Worm (Caenorhabditis elegans) whole organism, late embryonic: ENCODE results near the gene K02A6.3.

Source experiments
- C08G9.2 ChIP-seq: sonication (generic microtip); optimal IDR thresholded peaks from 2 replicates; lab custom pipeline; 2016; ENCODE audit warnings: mild to moderate bottlenecking, missing genetic modification characterization, moderate library complexity, missing compliant biosample characterization
- F13H6.1 ChIP-seq: sonication (generic microtip); optimal IDR thresholded peaks from 2 replicates; lab custom pipeline; 2016; ENCODE audit warnings: missing genetic modification characterization, missing compliant biosample characterization
- K02D7.2 ChIP-seq: sonication (generic microtip); optimal IDR thresholded peaks from 2 replicates; lab custom pipeline; 2017; ENCODE audit warnings: mild to moderate bottlenecking, missing genetic modification characterization, missing compliant biosample characterization
- K09A11.1 ChIP-seq: sonication (generic microtip); optimal IDR thresholded peaks from 2 replicates; lab custom pipeline; 2017; ENCODE audit warnings: antibody characterized with exemption, mild to moderate bottlenecking, missing genetic modification characterization, missing compliant biosample characterization; ENCODE audit not compliant: insufficient read depth
- T23F11.4 ChIP-seq: fragments of 200-800 bp; sonication (Bioruptor generic); optimal IDR thresholded peaks from 2 replicates; lab custom pipeline; 2018; ENCODE audit warnings: mild to moderate bottlenecking, missing genetic modification characterization, missing compliant biosample characterization
- Y22D7AL.16 ChIP-seq: sonication (generic microtip); optimal IDR thresholded peaks from 2 replicates; lab custom pipeline; 2016; ENCODE audit warnings: missing genetic modification characterization, missing compliant biosample characterization
- ama-1 ChIP-seq: fragments of 150-350 bp; optimal IDR thresholded peaks from 2 replicates; lab custom pipeline; 2014
- ceh-18 ChIP-seq: sonication (generic microtip); optimal IDR thresholded peaks from 2 replicates; lab custom pipeline; 2016; ENCODE audit warnings: missing genetic modification characterization, missing compliant biosample characterization
- ceh-2 ChIP-seq: sonication (generic microtip); optimal IDR thresholded peaks from 2 replicates; lab custom pipeline; 2016; ENCODE audit warnings: missing genotype, missing genetic modification characterization, missing compliant biosample characterization
- ceh-24 ChIP-seq: sonication (generic microtip); optimal IDR thresholded peaks from 2 replicates; lab custom pipeline; 2016; ENCODE audit warnings: mild to moderate bottlenecking, missing genetic modification characterization, missing compliant biosample characterization
- ceh-31 ChIP-seq: sonication (generic microtip); optimal IDR thresholded peaks from 2 replicates; lab custom pipeline; 2016; ENCODE audit warnings: missing genetic modification characterization, missing compliant biosample characterization
- ceh-34 ChIP-seq: sonication (generic microtip); optimal IDR thresholded peaks from 2 replicates; lab custom pipeline; 2016; ENCODE audit warnings: mild to moderate bottlenecking, missing genetic modification characterization, missing compliant biosample characterization
- ceh-45 ChIP-seq: fragments of 200-800 bp; sonication (Bioruptor generic); IDR thresholded peaks from 2 replicates; pipeline ENCODE4 v1.3.6; 2022; ENCODE audit warnings: missing genetic modification reagents, missing genetic modification characterization, missing compliant biosample characterization
- ceh-48 ChIP-seq: sonication (generic microtip); optimal IDR thresholded peaks from 2 replicates; lab custom pipeline; 2016; ENCODE audit warnings: missing genetic modification characterization, inconsistent platforms, missing compliant biosample characterization
- ceh-6 ChIP-seq: fragments of 200-800 bp; sonication (Bioruptor generic); optimal IDR thresholded peaks from 2 replicates; lab custom pipeline; 2018; ENCODE audit warnings: mild to moderate bottlenecking, missing genetic modification characterization, missing compliant biosample characterization
- che-1 ChIP-seq: sonication (generic microtip); optimal IDR thresholded peaks from 2 replicates; lab custom pipeline; 2016; ENCODE audit warnings: mild to moderate bottlenecking, missing genetic modification characterization, missing compliant biosample characterization
- dmd-4 ChIP-seq: sonication (generic microtip); optimal IDR thresholded peaks from 2 replicates; lab custom pipeline; 2016; ENCODE audit warnings: borderline replicate concordance, missing genetic modification characterization, missing compliant biosample characterization
- dve-1 ChIP-seq: sonication (generic microtip); optimal IDR thresholded peaks from 2 replicates; lab custom pipeline; 2017; ENCODE audit warnings: antibody characterized with exemption, mild to moderate bottlenecking, missing genetic modification characterization, missing compliant biosample characterization
- elt-2 ChIP-seq: sonication (generic microtip); optimal IDR thresholded peaks from 2 replicates; lab custom pipeline; 2016; ENCODE audit warnings: missing genetic modification reagents, missing genetic modification characterization, missing compliant biosample characterization
- elt-4 ChIP-seq: sonication (generic microtip); optimal IDR thresholded peaks from 2 replicates; lab custom pipeline; 2016; ENCODE audit warnings: missing genetic modification characterization, missing compliant biosample characterization
- fkh-10 ChIP-seq: fragments of 150-350 bp; optimal IDR thresholded peaks from 2 replicates; lab custom pipeline; 2014; ENCODE audit warnings: missing biosample characterization, missing genetic modification reagents, missing genetic modification characterization
- fkh-6 ChIP-seq: sonication (generic microtip); optimal IDR thresholded peaks from 2 replicates; lab custom pipeline; 2016; ENCODE audit warnings: missing genetic modification characterization, missing compliant biosample characterization
- hlh-15 ChIP-seq: sonication (generic microtip); optimal IDR thresholded peaks from 2 replicates; lab custom pipeline; 2016; ENCODE audit warnings: missing genetic modification characterization, missing compliant biosample characterization
- hlh-30 ChIP-seq: sonication (generic microtip); optimal IDR thresholded peaks from 2 replicates; lab custom pipeline; 2017; ENCODE audit warnings: antibody characterized with exemption, missing genetic modification characterization, missing compliant biosample characterization; ENCODE audit not compliant: insufficient read depth
- hlh-6 ChIP-seq: sonication (generic microtip); optimal IDR thresholded peaks from 2 replicates; lab custom pipeline; 2016; ENCODE audit warnings: missing genotype, missing genetic modification characterization, missing compliant biosample characterization
- hlh-8 ChIP-seq: sonication (generic microtip); optimal IDR thresholded peaks from 2 replicates; lab custom pipeline; 2016; ENCODE audit warnings: missing genotype, missing genetic modification characterization, missing compliant biosample characterization
- lin-11 ChIP-seq: fragments of 200-800 bp; sonication (Bioruptor generic); optimal IDR thresholded peaks from 2 replicates; lab custom pipeline; 2018; ENCODE audit warnings: mild to moderate bottlenecking, missing genetic modification characterization, missing compliant biosample characterization
- nfya-1 ChIP-seq: sonication (generic microtip); optimal IDR thresholded peaks from 2 replicates; lab custom pipeline; 2017; ENCODE audit warnings: missing genetic modification characterization, mild to moderate bottlenecking, missing compliant biosample characterization, antibody characterized with exemption, moderate library complexity
- nhr-11 ChIP-seq: fragments of 150-350 bp; optimal IDR thresholded peaks from 2 replicates; lab custom pipeline; 2014; ENCODE audit warnings: missing biosample characterization, missing genetic modification characterization
- nhr-232 ChIP-seq: sonication (generic microtip); optimal IDR thresholded peaks from 2 replicates; lab custom pipeline; 2016; ENCODE audit warnings: missing genetic modification characterization, missing compliant biosample characterization
- npax-4 ChIP-seq: sonication (generic microtip); optimal IDR thresholded peaks from 2 replicates; lab custom pipeline; 2016; ENCODE audit warnings: missing genetic modification characterization, missing compliant biosample characterization
- pat-9 ChIP-seq: fragments of 200-800 bp; sonication (Bioruptor generic); optimal IDR thresholded peaks from 2 replicates; lab custom pipeline; 2018; ENCODE audit warnings: mild to moderate bottlenecking, missing genetic modification characterization, moderate library complexity, missing compliant biosample characterization
- pax-1 ChIP-seq: fragments of 150-350 bp; optimal IDR thresholded peaks from 2 replicates; lab custom pipeline; 2014; ENCODE audit warnings: missing biosample characterization, missing genetic modification characterization
- pha-2 ChIP-seq: sonication (generic microtip); optimal IDR thresholded peaks from 2 replicates; lab custom pipeline; 2017; ENCODE audit warnings: mild to moderate bottlenecking, missing genetic modification characterization, missing compliant biosample characterization
- pha-4 ChIP-seq: fragments of 150-350 bp; optimal IDR thresholded peaks from 2 replicates; lab custom pipeline; 2018; ENCODE audit warnings: missing biosample characterization, missing genetic modification reagents, missing genetic modification characterization
- pqm-1 ChIP-seq: sonication (generic microtip); optimal IDR thresholded peaks from 2 replicates; lab custom pipeline; 2016; ENCODE audit warnings: missing genetic modification characterization, missing compliant biosample characterization
- pros-1 ChIP-seq: fragments of 150-350 bp; optimal IDR thresholded peaks from 2 replicates; lab custom pipeline; 2014; ENCODE audit warnings: missing biosample characterization, missing genetic modification reagents, missing genetic modification characterization
- ref-2 ChIP-seq: sonication (generic microtip); optimal IDR thresholded peaks from 2 replicates; lab custom pipeline; 2016; ENCODE audit warnings: missing genetic modification characterization, missing compliant biosample characterization
- rnt-1 ChIP-seq: sonication (generic microtip); optimal IDR thresholded peaks from 2 replicates; lab custom pipeline; 2016; ENCODE audit warnings: missing genetic modification characterization, missing compliant biosample characterization
- sdc-2 ChIP-seq: sonication (generic microtip); optimal IDR thresholded peaks from 2 replicates; lab custom pipeline; 2016; ENCODE audit warnings: missing genotype, missing genetic modification characterization, missing compliant biosample characterization
- syd-9 ChIP-seq: sonication (generic microtip); optimal IDR thresholded peaks from 2 replicates; lab custom pipeline; 2016; ENCODE audit warnings: mild to moderate bottlenecking, missing genetic modification characterization, moderate library complexity, missing compliant biosample characterization
- tbx-2 ChIP-seq: sonication (generic microtip); optimal IDR thresholded peaks from 2 replicates; lab custom pipeline; 2016; ENCODE audit warnings: missing genetic modification characterization, missing compliant biosample characterization
- tbx-7 ChIP-seq: sonication (generic microtip); optimal IDR thresholded peaks from 2 replicates; lab custom pipeline; 2016; ENCODE audit warnings: missing genotype, missing genetic modification characterization, missing compliant biosample characterization
- ttx-3 ChIP-seq: sonication (generic microtip); optimal IDR thresholded peaks from 2 replicates; lab custom pipeline; 2016; ENCODE audit warnings: missing genetic modification reagents, missing genetic modification characterization, missing compliant biosample characterization
- unc-3 ChIP-seq, 2 experiments: fragments of 200-800 bp in 1 of 2; sonication (Bioruptor generic) in 1 of 2; sonication (generic microtip) in 1 of 2; conservative IDR thresholded peaks in 1 of 2; optimal IDR thresholded peaks in 1 of 2; 2 replicates each; pipeline versions ENCODE4 v1.3.6 to Lab custom; 2016 to 2022; ENCODE audit warnings: missing compliant biosample characterization in 2 of 2, missing genetic modification characterization in 2 of 2, missing genetic modification reagents in 1 of 2
- unc-42 ChIP-seq: sonication (generic microtip); optimal IDR thresholded peaks from 2 replicates; lab custom pipeline; 2016; ENCODE audit warnings: missing genotype, missing genetic modification characterization, missing compliant biosample characterization
- unc-55 ChIP-seq: sonication (generic microtip); optimal IDR thresholded peaks from 2 replicates; lab custom pipeline; 2017; ENCODE audit warnings: missing biosample characterization, missing genetic modification reagents, missing genetic modification characterization
- unc-86 ChIP-seq: sonication (generic microtip); optimal IDR thresholded peaks from 2 replicates; lab custom pipeline; 2016; ENCODE audit warnings: missing genetic modification characterization, missing compliant biosample characterization
- zip-5 ChIP-seq: sonication (generic microtip); optimal IDR thresholded peaks from 2 replicates; lab custom pipeline; 2016; ENCODE audit warnings: missing genetic modification characterization, missing compliant biosample characterization
- ztf-16 ChIP-seq: sonication (generic microtip); optimal IDR thresholded peaks from 2 replicates; lab custom pipeline; 2017; ENCODE audit warnings: missing genetic modification characterization, missing compliant biosample characterization

Gene K02A6.3

DNA sequence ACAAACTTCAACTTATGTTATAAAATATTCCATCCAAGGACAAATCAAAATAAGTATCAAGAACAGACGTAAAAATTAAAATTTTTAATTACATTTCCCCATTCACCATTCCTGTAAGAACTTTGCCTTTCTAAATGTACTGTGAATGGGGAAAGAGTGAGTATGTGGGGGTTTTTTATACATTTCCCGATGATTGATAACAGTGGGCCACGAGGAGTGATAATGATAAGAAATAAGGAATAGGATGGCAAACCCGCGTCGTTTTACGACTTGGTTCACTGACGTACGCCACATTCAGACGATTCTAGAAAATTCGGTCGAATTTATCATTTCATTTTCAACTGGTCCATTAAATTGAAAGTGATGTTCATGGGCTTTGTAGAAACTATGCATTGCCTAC, 20.7 kb downstream of the K02A6.3 start, which contains the start of gene cdd-1:
cdd-1 (minus strand) TSS at position 151 of the 400 bp plus-strand sequence.
- TF ChIP-seq F13H6.1 (tag; lab: Kevin White, UChicago): no peak
- no peak for TF ChIP-seq ceh-31 (tag; lab: Kevin White, UChicago)
- no peak for TF ChIP-seq npax-4 (tag; lab: Kevin White, UChicago)
- TF ChIP-seq elt-2: peak; percentile 89

DNA sequence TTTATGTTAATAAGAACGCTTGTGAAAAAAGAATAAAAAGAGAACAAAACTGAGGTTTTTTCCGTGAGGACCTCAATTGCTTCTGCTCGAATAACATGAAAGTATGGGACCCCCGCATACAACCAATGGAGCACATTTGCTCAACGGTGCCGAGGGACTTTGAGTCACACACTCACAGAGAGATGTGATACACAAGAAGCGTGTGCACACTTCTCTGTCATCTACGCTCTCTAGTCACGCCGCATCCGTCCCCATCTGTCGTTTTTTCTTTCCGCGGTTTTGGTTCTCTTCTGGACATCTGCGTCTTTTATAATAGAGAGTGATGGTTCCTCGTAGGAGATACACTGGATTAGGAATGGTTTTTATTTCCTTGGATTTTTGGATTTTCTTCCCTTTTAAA, 25.8 kb downstream of the K02A6.3 start:
- TF ChIP-seq zip-5 (tag; lab: Kevin White, UChicago): no peak
- TF ChIP-seq dve-1 (tag; lab: Kevin White, UChicago): no peak
- peak; percentile 42 for TF ChIP-seq hlh-30 (tag; lab: Kevin White, UChicago)
- no peak for TF ChIP-seq pha-4 (tag; lab: Kevin White, UChicago)
- TF ChIP-seq unc-86 (tag; lab: Kevin White, UChicago): no peak
- peak; percentile 46 for TF ChIP-seq ceh-34 (tag; lab: Kevin White, UChicago)
- TF ChIP-seq ceh-18 (tag; lab: Kevin White, UChicago): peak; percentile 33
- TF ChIP-seq sdc-2 (tag; lab: Kevin White, UChicago): no peak
- peak; percentile 54 for TF ChIP-seq ceh-31 (tag; lab: Kevin White, UChicago)
- no peak for TF ChIP-seq ttx-3 (tag; lab: Kevin White, UChicago)
- TF ChIP-seq unc-42 (tag; lab: Kevin White, UChicago): peak; percentile 44
- no peak for TF ChIP-seq pat-9 (tag; lab: Kevin White, UChicago)
- no peak for TF ChIP-seq K09A11.1 (tag; lab: Kevin White, UChicago)
- TF ChIP-seq tbx-2 (tag; lab: Kevin White, UChicago): peak; percentile 24
- TF ChIP-seq pqm-1: no peak
- no peak for TF ChIP-seq fkh-6 (tag; lab: Kevin White, UChicago)
- TF ChIP-seq pros-1 (tag; lab: Kevin White, UChicago): no peak
- TF ChIP-seq ceh-6 (GFP tag; lab: Kevin White, UChicago): no peak
- no peak for TF ChIP-seq che-1 (tag; lab: Kevin White, UChicago)
- TF ChIP-seq hlh-8 (tag; lab: Kevin White, UChicago): peak; percentile 24
- no peak for TF ChIP-seq ama-1 (lab: Kevin White, UChicago)
- no peak for TF ChIP-seq dmd-4 (tag; lab: Kevin White, UChicago)
- no peak for TF ChIP-seq unc-3 (GFP tag; conservative IDR thresholded peaks at IDR 0.05; lab: Robert Waterston, UW)
- TF ChIP-seq unc-3 (tag; optimal IDR thresholded peaks at IDR 0.05; lab: Kevin White, UChicago): no peak
- no peak for TF ChIP-seq syd-9 (tag; lab: Kevin White, UChicago)
- peak; percentile 28 for TF ChIP-seq unc-55 (GFP tag; lab: Kevin White, UChicago)
- TF ChIP-seq T23F11.4 (GFP tag; lab: Kevin White, UChicago): no peak
- TF ChIP-seq ceh-24 (tag; lab: Kevin White, UChicago): no peak
- TF ChIP-seq rnt-1 (tag; lab: Kevin White, UChicago): peak; percentile 15
- no peak for TF ChIP-seq K02D7.2 (tag; lab: Kevin White, UChicago)
- TF ChIP-seq hlh-15 (tag; lab: Kevin White, UChicago): no peak
- no peak for TF ChIP-seq pha-2 (tag; lab: Kevin White, UChicago)
- TF ChIP-seq nfya-1: peak; percentile 51
- TF ChIP-seq fkh-10: no peak
- TF ChIP-seq elt-4 (tag; lab: Kevin White, UChicago): no peak
- TF ChIP-seq tbx-7: no peak
- no peak for TF ChIP-seq elt-2
- no peak for TF ChIP-seq ztf-16 (tag; lab: Kevin White, UChicago)

DNA sequence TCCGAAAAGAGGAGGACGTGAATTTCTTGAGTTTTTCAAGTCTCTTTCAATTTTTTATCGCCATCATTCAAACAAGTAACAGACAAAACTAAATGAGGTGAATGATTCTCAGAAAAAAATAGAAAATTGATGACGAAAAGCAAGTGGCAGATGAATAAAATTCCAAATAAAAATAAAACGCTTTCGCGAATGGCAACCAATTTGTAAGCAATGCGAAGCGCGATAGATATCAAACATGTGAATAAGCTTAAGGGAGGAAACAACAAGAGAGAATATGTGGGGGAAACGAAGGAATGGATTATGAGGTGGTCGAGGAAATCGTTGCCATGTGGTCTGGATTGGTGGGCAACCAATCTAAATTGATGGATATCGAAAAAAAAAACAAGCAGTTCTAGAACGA, 27.3 kb downstream of the K02A6.3 start:
- no peak for TF ChIP-seq C08G9.2 (tag; lab: Kevin White, UChicago)
- TF ChIP-seq ceh-2 (tag; lab: Kevin White, UChicago): no peak
- no peak for TF ChIP-seq ceh-45 (GFP tag; lab: Robert Waterston, UW)
- TF ChIP-seq ama-1 (lab: Kevin White, UChicago): no peak
- no peak for TF ChIP-seq Y22D7AL.16 (tag; lab: Kevin White, UChicago)
- TF ChIP-seq ceh-48 (tag; lab: Kevin White, UChicago): no peak
- no peak for TF ChIP-seq ref-2
- no peak for TF ChIP-seq nhr-232 (tag; lab: Kevin White, UChicago)
- TF ChIP-seq hlh-6 (tag; lab: Kevin White, UChicago): no peak
- no peak for TF ChIP-seq K09A11.1 (tag; lab: Kevin White, UChicago)
- no peak for TF ChIP-seq ceh-6 (GFP tag; lab: Kevin White, UChicago)
- no peak for TF ChIP-seq unc-86 (tag; lab: Kevin White, UChicago)
- no peak for TF ChIP-seq lin-11 (tag; lab: Kevin White, UChicago)
- TF ChIP-seq elt-2: no peak
- TF ChIP-seq pax-1 (tag; lab: Kevin White, UChicago): no peak
- TF ChIP-seq nhr-11 (tag; lab: Kevin White, UChicago): no peak
